Worm (Caenorhabditis elegans) whole organism, young adult: ENCODE results near the gene tag-342.
"Not testable (repeated sequence)": the region's sequence is repeated elsewhere in the genome, so short reads cannot be mapped to it uniquely, and the experiment has no call there.

Experiments
- B0019.2 ChIP-seq: fragments of 200-800 bp; sonication (Bioruptor generic); conservative IDR thresholded peaks from 2 replicates; pipeline ENCODE4 v1.3.6; 2022; ENCODE audit warnings: missing genetic modification reagents, missing genetic modification characterization, missing compliant biosample characterization
- B0336.3 ChIP-seq: fragments of 200-800 bp; sonication (Bioruptor generic); IDR thresholded peaks from 2 replicates; pipeline ENCODE4 v1.3.6; 2022; ENCODE audit warnings: missing genetic modification characterization, missing compliant biosample characterization
- Y56A3A.18 ChIP-seq: fragments of 200-800 bp; sonication (Bioruptor generic); IDR thresholded peaks from 2 replicates; pipeline ENCODE4 v1.3.6; 2022; ENCODE audit warnings: missing genetic modification reagents, missing genetic modification characterization, missing compliant biosample characterization
- ama-1 ChIP-seq, 3 experiments: fragments of 150-350 bp in 1 of 3; sonication (generic microtip) in 2 of 3; optimal IDR thresholded peaks; 2 replicates each; lab custom pipeline; 2014 to 2018; ENCODE audit warnings: missing biosample characterization in 2 of 3, missing genetic modification characterization in 2 of 3, missing genetic modification reagents in 2 of 3
- ccch-3 ChIP-seq: fragments of 200-800 bp; sonication (Bioruptor generic); optimal IDR thresholded peaks from 2 replicates; lab custom pipeline; 2018; ENCODE audit warnings: mild to moderate bottlenecking, missing genetic modification characterization, missing compliant biosample characterization
- lag-1 ChIP-seq: fragments of 200-800 bp; sonication (Bioruptor generic); IDR thresholded peaks from 2 replicates; pipeline ENCODE4 v1.3.6; 2022; ENCODE audit warnings: missing genetic modification reagents, missing genetic modification characterization, missing compliant biosample characterization
- nhr-27 ChIP-seq: fragments of 200-800 bp; sonication (Bioruptor generic); optimal IDR thresholded peaks from 2 replicates; lab custom pipeline; 2018; ENCODE audit warnings: mild to moderate bottlenecking, missing genetic modification characterization, moderate library complexity, missing compliant biosample characterization
- snpc-4 ChIP-seq, 5 experiments: fragments of 150-350 bp in 1 of 5; sonication (generic microtip) in 4 of 5; optimal IDR thresholded peaks; 2 replicates each; lab custom pipeline; 2014 to 2018; ENCODE audit warnings: missing genetic modification characterization in 5 of 5, missing biosample characterization in 3 of 5, antibody characterized with exemption in 2 of 5, mild to moderate bottlenecking in 2 of 5, missing compliant biosample characterization in 2 of 5, missing genotype in 2 of 5, moderate library complexity in 2 of 5, missing genetic modification reagents in 1 of 5
- unc-130 ChIP-seq: sonication (generic microtip); optimal IDR thresholded peaks from 2 replicates; lab custom pipeline; 2016; ENCODE audit warnings: missing genetic modification reagents, missing genetic modification characterization, missing compliant biosample characterization
- unc-62 ChIP-seq: fragments of 150-350 bp; optimal IDR thresholded peaks from 2 replicates; lab custom pipeline; 2014; ENCODE audit warnings: missing biosample characterization, missing genetic modification reagents, missing genetic modification characterization

- TF ChIP-seq ama-1 (optimal IDR thresholded peaks at IDR 0.05; lab: Kevin White, UChicago); ama-1 (GFP tag; optimal IDR thresholded peaks at IDR 0.05; lab: Kevin White, UChicago); snpc-4 (GFP tag; optimal IDR thresholded peaks at IDR 0.05; lab: Kevin White, UChicago); B0019.2 (GFP tag; lab: Robert Waterston, UW); Y56A3A.18 (GFP tag; lab: Robert Waterston, UW); B0336.3; unc-62; nhr-27 (tag; lab: Kevin White, UChicago); ccch-3 (GFP tag; lab: Kevin White, UChicago); lag-1; unc-130 (GFP tag; lab: Kevin White, UChicago): not testable (repeated sequence)
- TF ChIP-seq snpc-4 (tag; optimal IDR thresholded peaks at IDR 0.05; lab: Kevin White, UChicago), result peak in 2 of 4 experiments; percentile 82 to 88
Measured at ce11 chrIII:9447634-9448033, 20.3 kb upstream of the tag-342 start.
